Worm (Caenorhabditis elegans) whole organism, L4 larva: ENCODE data around the gene mrp-7.

ENCODE experiments used
- D1046.2 ChIP-seq: fragments of 200-800 bp; sonication (Bioruptor generic); IDR thresholded peaks from 2 replicates; pipeline ENCODE4 v1.3.6; 2022; ENCODE audit warnings: missing genetic modification characterization, missing compliant biosample characterization
- F10B5.3 ChIP-seq: sonication (generic microtip); optimal IDR thresholded peaks from 2 replicates; lab custom pipeline; 2016; ENCODE audit warnings: mild to moderate bottlenecking, missing genetic modification characterization, missing compliant biosample characterization
- F26F4.8 ChIP-seq: fragments of 200-800 bp; sonication (Bioruptor generic); conservative IDR thresholded peaks from 2 replicates; pipeline ENCODE4 v1.3.6; 2022; ENCODE audit warnings: missing genetic modification characterization, missing compliant biosample characterization
- F37D6.2 ChIP-seq: sonication (generic microtip); optimal IDR thresholded peaks from 2 replicates; lab custom pipeline; 2016; ENCODE audit warnings: mild to moderate bottlenecking, missing genetic modification characterization, missing compliant biosample characterization
- F49E8.2 ChIP-seq: sonication (generic microtip); optimal IDR thresholded peaks from 2 replicates; lab custom pipeline; 2016; ENCODE audit warnings: missing compliant biosample characterization, mild to moderate bottlenecking, missing genetic modification characterization, borderline replicate concordance
- T20F7.1 ChIP-seq: fragments of 200-800 bp; sonication (Bioruptor generic); optimal IDR thresholded peaks from 2 replicates; lab custom pipeline; 2018; ENCODE audit warnings: mild to moderate bottlenecking, missing genetic modification characterization, missing compliant biosample characterization
- aha-1 ChIP-seq: fragments of 150-350 bp; peaks from one replicate; lab custom pipeline; 2014; ENCODE audit warnings: missing biosample characterization, missing genetic modification characterization
- arid-1 ChIP-seq: fragments of 200-800 bp; sonication (Bioruptor generic); conservative IDR thresholded peaks from 2 replicates; pipeline ENCODE4 v1.3.6; 2022; ENCODE audit warnings: missing genetic modification reagents, missing genetic modification characterization, missing compliant biosample characterization
- ceh-28 ChIP-seq: fragments of 150-350 bp; optimal IDR thresholded peaks from 2 replicates; lab custom pipeline; 2014; ENCODE audit warnings: missing biosample characterization, missing genetic modification reagents, missing genetic modification characterization
- ceh-32 ChIP-seq: sonication (generic microtip); optimal IDR thresholded peaks from 2 replicates; lab custom pipeline; 2016; ENCODE audit warnings: mild to moderate bottlenecking, missing genetic modification characterization, missing compliant biosample characterization; ENCODE audit not compliant: poor library complexity
- ceh-82 ChIP-seq: sonication (generic microtip); optimal IDR thresholded peaks from 2 replicates; lab custom pipeline; 2017; ENCODE audit warnings: missing biosample characterization, missing genetic modification characterization
- ctbp-1 ChIP-seq: fragments of 200-800 bp; sonication (Bioruptor generic); IDR thresholded peaks from 2 replicates; pipeline ENCODE4 v1.3.6; 2022; ENCODE audit warnings: missing genetic modification reagents, missing genetic modification characterization, missing compliant biosample characterization
- daf-12 ChIP-seq: fragments of 150-350 bp; optimal IDR thresholded peaks from 2 replicates; lab custom pipeline; 2014; ENCODE audit warnings: missing biosample characterization, missing genetic modification reagents, missing genetic modification characterization
- daf-16 ChIP-seq, 3 experiments: sonication (generic microtip); optimal IDR thresholded peaks; 2 replicates each; lab custom pipeline; 2016 to 2017; ENCODE audit warnings: missing genetic modification characterization in 3 of 3, missing genetic modification reagents in 3 of 3, mild to moderate bottlenecking in 2 of 3, missing compliant biosample characterization in 2 of 3, missing biosample characterization in 1 of 3, moderate library complexity in 1 of 3
- dmd-6 ChIP-seq: fragments of 200-800 bp; sonication (Bioruptor generic); IDR thresholded peaks from 2 replicates; pipeline ENCODE4 v1.3.6; 2022; ENCODE audit warnings: missing genetic modification reagents, missing genetic modification characterization, missing compliant biosample characterization
- dve-1 ChIP-seq: sonication (generic microtip); optimal IDR thresholded peaks from 2 replicates; lab custom pipeline; 2017; ENCODE audit warnings: antibody characterized with exemption, mild to moderate bottlenecking, missing genetic modification characterization, missing compliant biosample characterization; ENCODE audit not compliant: insufficient read depth
- egl-27 ChIP-seq: sonication (generic microtip); optimal IDR thresholded peaks from 3 replicates; lab custom pipeline; 2017; ENCODE audit warnings: missing biosample characterization, missing genetic modification reagents, missing genetic modification characterization
- egl-43 ChIP-seq: fragments of 200-800 bp; sonication (Bioruptor generic); IDR thresholded peaks from 2 replicates; pipeline ENCODE4 v1.3.6; 2022; ENCODE audit warnings: missing genetic modification reagents, missing genetic modification characterization, missing compliant biosample characterization
- gei-8 ChIP-seq: fragments of 200-800 bp; sonication (Bioruptor generic); optimal IDR thresholded peaks from 2 replicates; lab custom pipeline; 2018; ENCODE audit warnings: mild to moderate bottlenecking, missing genetic modification characterization, missing compliant biosample characterization
- hlh-11 ChIP-seq: fragments of 200-800 bp; sonication (Bioruptor generic); optimal IDR thresholded peaks from 2 replicates; lab custom pipeline; 2018; ENCODE audit warnings: mild to moderate bottlenecking, missing genetic modification characterization, missing compliant biosample characterization
- hlh-30 ChIP-seq: sonication (generic microtip); optimal IDR thresholded peaks from 2 replicates; lab custom pipeline; 2017; ENCODE audit warnings: antibody characterized with exemption, mild to moderate bottlenecking, missing genetic modification characterization, missing compliant biosample characterization; ENCODE audit not compliant: insufficient read depth
- lim-7 ChIP-seq: fragments of 200-800 bp; sonication (Bioruptor generic); IDR thresholded peaks from 2 replicates; pipeline ENCODE4 v1.3.6; 2022; ENCODE audit warnings: missing genetic modification characterization, missing compliant biosample characterization
- lin-13 ChIP-seq: fragments of 150-350 bp; optimal IDR thresholded peaks from 2 replicates; lab custom pipeline; 2014; ENCODE audit warnings: missing biosample characterization, missing genetic modification reagents, missing genetic modification characterization
- lin-29 ChIP-seq: fragments of 200-800 bp; sonication (Bioruptor generic); IDR thresholded peaks from 2 replicates; pipeline ENCODE4 v1.3.6; 2022; ENCODE audit warnings: missing genetic modification reagents, missing genetic modification characterization, missing compliant biosample characterization
- lir-3 ChIP-seq: sonication (generic microtip); optimal IDR thresholded peaks from 2 replicates; lab custom pipeline; 2016; ENCODE audit warnings: mild to moderate bottlenecking, missing genetic modification characterization, missing compliant biosample characterization
- lsy-2 ChIP-seq, 2 experiments: fragments of 150-350 bp in 1 of 2; sonication (generic microtip) in 1 of 2; optimal IDR thresholded peaks; 2 replicates each; lab custom pipeline; 2014 to 2017; ENCODE audit warnings: missing biosample characterization in 2 of 2, missing genetic modification characterization in 2 of 2
- mep-1 ChIP-seq: fragments of 150-350 bp; sonication (generic microtip); optimal IDR thresholded peaks from 3 replicates; lab custom pipeline; 2014; ENCODE audit warnings: missing biosample characterization, missing genetic modification characterization
- mxl-3 ChIP-seq: fragments of 200-800 bp; sonication (Bioruptor generic); optimal IDR thresholded peaks from 2 replicates; lab custom pipeline; 2018; ENCODE audit warnings: mild to moderate bottlenecking, missing genetic modification characterization, missing compliant biosample characterization
- nhr-10 ChIP-seq: fragments of 150-350 bp; optimal IDR thresholded peaks from 2 replicates; lab custom pipeline; 2014; ENCODE audit warnings: missing biosample characterization, missing genetic modification characterization
- nhr-102 ChIP-seq: sonication (generic microtip); optimal IDR thresholded peaks from 2 replicates; lab custom pipeline; 2016; ENCODE audit warnings: mild to moderate bottlenecking, missing genetic modification characterization, moderate library complexity, missing compliant biosample characterization
- nhr-28 ChIP-seq: fragments of 150-350 bp; optimal IDR thresholded peaks from 2 replicates; lab custom pipeline; 2014; ENCODE audit warnings: missing biosample characterization, missing genetic modification characterization
- php-3 ChIP-seq: fragments of 200-800 bp; sonication (Bioruptor generic); IDR thresholded peaks from 2 replicates; pipeline ENCODE4 v1.3.6; 2022; ENCODE audit warnings: missing genetic modification reagents, missing genetic modification characterization, missing compliant biosample characterization
- pqm-1 ChIP-seq: sonication (generic microtip); optimal IDR thresholded peaks from 2 replicates; lab custom pipeline; 2017; ENCODE audit warnings: missing biosample characterization, missing genetic modification characterization
- set-16 ChIP-seq: fragments of 200-800 bp; sonication (Bioruptor generic); IDR thresholded peaks from 2 replicates; pipeline ENCODE4 v1.3.6; 2022; ENCODE audit warnings: missing genetic modification reagents, missing genetic modification characterization, missing compliant biosample characterization
- snpc-1.2 ChIP-seq: fragments of 200-800 bp; sonication (Bioruptor generic); IDR thresholded peaks from 2 replicates; pipeline ENCODE4 v1.3.6; 2022; ENCODE audit warnings: missing genetic modification reagents, missing genetic modification characterization, missing compliant biosample characterization
- spr-1 ChIP-seq: sonication (generic microtip); optimal IDR thresholded peaks from 2 replicates; lab custom pipeline; 2016; ENCODE audit warnings: mild to moderate bottlenecking, missing genetic modification characterization, missing compliant biosample characterization
- tra-1 ChIP-seq: fragments of 200-800 bp; sonication (Bioruptor generic); IDR thresholded peaks from 2 replicates; pipeline ENCODE4 v1.3.6; 2022; ENCODE audit warnings: missing genetic modification reagents, missing genetic modification characterization, missing compliant biosample characterization
- vab-7 ChIP-seq: fragments of 200-800 bp; sonication (Bioruptor generic); IDR thresholded peaks from 2 replicates; pipeline ENCODE4 v1.3.6; 2022; ENCODE audit warnings: missing genetic modification reagents, missing genetic modification characterization, missing compliant biosample characterization
- zfp-2 ChIP-seq: sonication (generic microtip); optimal IDR thresholded peaks from 2 replicates; lab custom pipeline; 2016; ENCODE audit warnings: mild to moderate bottlenecking, missing genetic modification characterization, missing compliant biosample characterization
- zfp-3 ChIP-seq: fragments of 200-800 bp; sonication (Bioruptor generic); conservative IDR thresholded peaks from 2 replicates; pipeline ENCODE4 v1.3.6; 2022; ENCODE audit warnings: missing genetic modification reagents, missing genetic modification characterization, missing compliant biosample characterization
- zip-11 ChIP-seq: fragments of 200-800 bp; sonication (Bioruptor generic); IDR thresholded peaks from 2 replicates; pipeline ENCODE4 v1.3.6; 2022; ENCODE audit warnings: missing genetic modification characterization, missing compliant biosample characterization
- zip-2 ChIP-seq: fragments of 150-350 bp; optimal IDR thresholded peaks from 2 replicates; lab custom pipeline; 2014; ENCODE audit warnings: missing biosample characterization, missing genetic modification characterization

Gene mrp-7

ce11 chrV:19691271-19691886 lies 16.7 kb downstream of the mrp-7 start:
- TF ChIP-seq ceh-82 (tag; lab: Kevin White, UChicago) (no peak), ceh-28 (tag; lab: Kevin White, UChicago) (peak; percentile 88)
- TF ChIP-seq, all 104 proteins: peak for 1

ce11 chrV:19691954-19692353 lies 17.3 kb downstream of the mrp-7 start:
- TF ChIP-seq daf-16 (GFP tag; optimal IDR thresholded peaks at IDR 0.05; lab: Kevin White, UChicago) (no peak), daf-16 (tag; optimal IDR thresholded peaks at IDR 0.05; lab: Kevin White, UChicago) (no peak), ceh-28 (tag; lab: Kevin White, UChicago) (peak; percentile 74)

ce11 chrV:19697348-19698172 lies 22.9 kb downstream of the mrp-7 start, which contains the start of the genes Y43F8C.13 and ani-3:
TSS of gene Y43F8C.13 (minus strand) at chrV:19697398.
TSS of gene ani-3 (plus strand) at chrV:19697732.
- TF ChIP-seq dve-1 (tag; lab: Kevin White, UChicago) = peak; percentile 61
- no peak for TF ChIP-seq vab-7 (GFP tag; lab: Robert Waterston, UW)
- peak; percentile 39 for TF ChIP-seq aha-1 (tag; lab: Kevin White, UChicago)
- no peak for TF ChIP-seq zfp-2 (tag; lab: Kevin White, UChicago)
- TF ChIP-seq dmd-6 = peak; percentile 43; the same call in 1 of the 2 replicates
- no peak for TF ChIP-seq spr-1 (tag; lab: Kevin White, UChicago)
- peak in 1 of 2 experiments; percentile 23 for TF ChIP-seq lsy-2 (tag; optimal IDR thresholded peaks at IDR 0.05; lab: Kevin White, UChicago)
- TF ChIP-seq D1046.2 (GFP tag; lab: Robert Waterston, UW) = no peak
- TF ChIP-seq F37D6.2 = no peak
- TF ChIP-seq daf-12 (tag; lab: Kevin White, UChicago) = no peak
- TF ChIP-seq mxl-3 (GFP tag; lab: Kevin White, UChicago) = no peak
- no peak for TF ChIP-seq zfp-3 (GFP tag; lab: Robert Waterston, UW)
- no peak for TF ChIP-seq gei-8 (GFP tag; lab: Kevin White, UChicago)
- TF ChIP-seq zip-2 (tag; lab: Kevin White, UChicago) = no peak
- no peak for TF ChIP-seq mep-1 (tag; lab: Kevin White, UChicago)
- peak; percentile 28 for TF ChIP-seq hlh-11 (tag; lab: Kevin White, UChicago)
- TF ChIP-seq set-16 (GFP tag; lab: Robert Waterston, UW) = peak; percentile 75
- TF ChIP-seq lin-29 (GFP tag; lab: Robert Waterston, UW) = no peak
- no peak for TF ChIP-seq T20F7.1
- peak; percentile 57 for TF ChIP-seq nhr-28
- TF ChIP-seq daf-16 (GFP tag; optimal IDR thresholded peaks at IDR 0.05; lab: Kevin White, UChicago) = no peak
- TF ChIP-seq daf-16 (tag; optimal IDR thresholded peaks at IDR 0.05; lab: Kevin White, UChicago) = peak; percentile 33
- peak; percentile 88 for TF ChIP-seq pqm-1
- TF ChIP-seq lin-13 (GFP tag; lab: Kevin White, UChicago) = peak; percentile 17
- TF ChIP-seq ceh-28 (tag; lab: Kevin White, UChicago) = peak; percentile 24
- TF ChIP-seq F26F4.8 (GFP tag; lab: Robert Waterston, UW) = no peak
- TF ChIP-seq nhr-10 (tag; lab: Kevin White, UChicago) = no peak
- TF ChIP-seq hlh-30 = peak; percentile 5
- TF ChIP-seq arid-1 = no peak

ce11 chrV:19708849-19709248 lies 34.2 kb downstream of the mrp-7 start, which contains the start of gene srv-3:
TSS of gene srv-3 (minus strand) at chrV:19708949.
- no peak for TF ChIP-seq ctbp-1 (GFP tag; lab: Robert Waterston, UW)
- no peak for TF ChIP-seq dve-1 (tag; lab: Kevin White, UChicago)
- no peak for TF ChIP-seq snpc-1.2 (GFP tag; lab: Robert Waterston, UW)
- TF ChIP-seq php-3 = no peak
- TF ChIP-seq F49E8.2 (tag; lab: Kevin White, UChicago) = no peak
- TF ChIP-seq egl-43 (GFP tag; lab: Robert Waterston, UW) = no peak
- TF ChIP-seq nhr-102 (tag; lab: Kevin White, UChicago) = no peak
- TF ChIP-seq ceh-32 (tag; lab: Kevin White, UChicago) = no peak
- no peak for TF ChIP-seq gei-8 (GFP tag; lab: Kevin White, UChicago)
- TF ChIP-seq ceh-28 (tag; lab: Kevin White, UChicago) = no peak
- TF ChIP-seq zip-11 = no peak
- TF ChIP-seq egl-27 (tag; lab: Kevin White, UChicago) = no peak
- TF ChIP-seq F10B5.3 = no peak
- no peak for TF ChIP-seq lim-7
- TF ChIP-seq hlh-30 = no peak
- no peak for TF ChIP-seq lin-29 (GFP tag; lab: Robert Waterston, UW)
- no peak for TF ChIP-seq lir-3 (tag; lab: Kevin White, UChicago)
- no peak for TF ChIP-seq tra-1 (GFP tag; lab: Robert Waterston, UW)
